Worm (Caenorhabditis elegans) whole organism, L4/young adult: Measurements from ENCODE around the gene C42D4.3.

Source experiments
- W03F9.2 ChIP-seq: fragments of 150-350 bp; optimal IDR thresholded peaks from 2 replicates; lab custom pipeline; 2014; ENCODE audit warnings: missing biosample characterization, missing genetic modification characterization
- dao-5 ChIP-seq: sonication (generic microtip); optimal IDR thresholded peaks from 2 replicates; lab custom pipeline; 2016; ENCODE audit warnings: missing genotype, missing genetic modification characterization, moderate library complexity, missing compliant biosample characterization

ce11 chrIV:7216210-7216609 lies 37.2 kb downstream of the C42D4.3 start:
- TF ChIP-seq W03F9.2 (tag; lab: Kevin White, UChicago) (no peak), dao-5 (no peak)
